Fruit fly (Drosophila melanogaster) whole organism, embryonic: ENCODE data around the gene Srpk79D.

Source experiments
- Aef1 ChIP-seq: fragments of 200-800 bp; sonication (Bioruptor generic); IDR thresholded peaks from 3 replicates; pipeline ENCODE4 v1.3.6; 2022; ENCODE audit warnings: missing biosample characterization, missing genetic modification characterization
- Asciz ChIP-seq: fragments of 200-800 bp; sonication (Bioruptor generic); optimal IDR thresholded peaks from 2 replicates; lab custom pipeline; 2017; ENCODE audit warnings: missing biosample characterization, mild to moderate bottlenecking, missing genetic modification characterization, missing genetic modification reagents
- CG10267 ChIP-seq: fragments of 200-800 bp; sonication (Bioruptor generic); optimal IDR thresholded peaks from 2 replicates; lab custom pipeline; 2018; ENCODE audit warnings: missing biosample characterization, mild to moderate bottlenecking, missing genetic modification characterization, moderate library complexity
- CG10979 ChIP-seq: fragments of 200-800 bp; sonication (Bioruptor generic); optimal IDR thresholded peaks from 2 replicates; lab custom pipeline; 2018; ENCODE audit warnings: missing biosample characterization, mild to moderate bottlenecking, missing genetic modification characterization, moderate library complexity
- CG11504 ChIP-seq: fragments of 200-800 bp; sonication (Bioruptor generic); optimal IDR thresholded peaks from 3 replicates; lab custom pipeline; 2019; ENCODE audit warnings: missing biosample characterization, mild to moderate bottlenecking, missing genetic modification characterization, moderate library complexity
- CG11696 ChIP-seq: fragments of 200-800 bp; sonication (Bioruptor generic); IDR thresholded peaks from 2 replicates; pipeline ENCODE4 v1.3.6; 2022; ENCODE audit warnings: missing biosample characterization, missing genetic modification characterization
- CG12071 ChIP-seq: fragments of 200-800 bp; sonication (Bioruptor generic); optimal IDR thresholded peaks from 3 replicates; lab custom pipeline; 2018; ENCODE audit warnings: missing biosample characterization, mild to moderate bottlenecking, missing genetic modification characterization
- CG12942 ChIP-seq: fragments of 200-800 bp; sonication (Bioruptor generic); optimal IDR thresholded peaks from 3 replicates; lab custom pipeline; 2016; ENCODE audit warnings: missing biosample characterization, missing genetic modification characterization
- CG14050 ChIP-seq: fragments of 200-800 bp; sonication (Bioruptor generic); IDR thresholded peaks from 3 replicates; pipeline ENCODE4 v1.3.6; 2022; ENCODE audit warnings: missing biosample characterization, missing genetic modification characterization
- CG15514 ChIP-seq: fragments of 200-800 bp; sonication (Bioruptor generic); optimal IDR thresholded peaks from 3 replicates; lab custom pipeline; 2017; ENCODE audit warnings: missing biosample characterization, missing genetic modification characterization, mild to moderate bottlenecking, moderate library complexity, missing genetic modification reagents
- CG18262 ChIP-seq: fragments of 200-800 bp; optimal IDR thresholded peaks from 3 replicates; lab custom pipeline; 2019; ENCODE audit warnings: missing biosample characterization, mild to moderate bottlenecking, missing genetic modification characterization, moderate library complexity
- CG2116 ChIP-seq: fragments of 200-800 bp; sonication (Bioruptor generic); optimal IDR thresholded peaks from 3 replicates; lab custom pipeline; 2018; ENCODE audit warnings: missing biosample characterization, mild to moderate bottlenecking, missing genetic modification characterization
- CG30403 ChIP-seq: fragments of 200-800 bp; sonication (Bioruptor generic); optimal IDR thresholded peaks from 3 replicates; lab custom pipeline; 2016; ENCODE audit warnings: missing biosample characterization, missing genetic modification characterization
- CG31224 ChIP-seq: fragments of 200-800 bp; sonication (Bioruptor generic); IDR thresholded peaks from 2 replicates; pipeline ENCODE4 v1.3.6; 2022; ENCODE audit warnings: missing biosample characterization, missing genetic modification characterization
- CG42726 ChIP-seq: fragments of 200-800 bp; sonication (Bioruptor generic); IDR thresholded peaks from 2 replicates; pipeline ENCODE4 v1.3.6; 2022; ENCODE audit warnings: missing biosample characterization, missing genetic modification characterization; ENCODE audit not compliant: partially characterized antibody
- CG4360 ChIP-seq: fragments of 200-800 bp; sonication (Bioruptor generic); IDR thresholded peaks from 2 replicates; pipeline ENCODE4 v1.3.6; 2022; ENCODE audit warnings: missing biosample characterization, missing genetic modification characterization
- CG7372 ChIP-seq: fragments of 200-800 bp; sonication (Bioruptor generic); IDR thresholded peaks from 2 replicates; pipeline ENCODE4 v1.3.6; 2022; ENCODE audit warnings: missing biosample characterization, missing genetic modification characterization
- CG7745 ChIP-seq: fragments of 200-800 bp; sonication (Bioruptor generic); optimal IDR thresholded peaks from 2 replicates; lab custom pipeline; 2018; ENCODE audit warnings: missing biosample characterization, mild to moderate bottlenecking, missing genetic modification characterization, moderate library complexity
- CG9797 ChIP-seq: fragments of 200-800 bp; sonication (Bioruptor generic); optimal IDR thresholded peaks from 3 replicates; lab custom pipeline; 2018; ENCODE audit warnings: missing biosample characterization, mild to moderate bottlenecking, missing genetic modification characterization
- D19A ChIP-seq: fragments of 200-800 bp; optimal IDR thresholded peaks from 3 replicates; lab custom pipeline; 2019; ENCODE audit warnings: missing biosample characterization, mild to moderate bottlenecking, missing genetic modification characterization, moderate library complexity
- Dek ChIP-seq: fragments of 200-800 bp; sonication (Bioruptor generic); optimal IDR thresholded peaks from 3 replicates; lab custom pipeline; 2019; ENCODE audit warnings: missing biosample characterization, mild to moderate bottlenecking, missing genetic modification characterization, moderate library complexity
- Ets65A ChIP-seq: fragments of 200-800 bp; sonication (Bioruptor generic); peaks from one replicate; lab custom pipeline; 2016; ENCODE audit warnings: missing biosample characterization, missing genetic modification characterization
- Ets97D ChIP-seq: fragments of 200-800 bp; sonication (Bioruptor generic); optimal IDR thresholded peaks from 3 replicates; lab custom pipeline; 2016; ENCODE audit warnings: missing biosample characterization, missing genetic modification characterization
- GATAe ChIP-seq: fragments of 200-800 bp; sonication (Bioruptor generic); conservative IDR thresholded peaks from 2 replicates; pipeline ENCODE4 v1.3.6; 2022; ENCODE audit warnings: missing biosample characterization, missing genetic modification characterization
- Hmr ChIP-seq: fragments of 200-800 bp; sonication (Bioruptor generic); optimal IDR thresholded peaks from 3 replicates; lab custom pipeline; 2017; ENCODE audit warnings: mild to moderate bottlenecking, missing biosample characterization, missing genetic modification reagents, missing genetic modification characterization
- Med ChIP-seq: fragments of 200-800 bp; sonication (Bioruptor generic); peaks from one replicate; lab custom pipeline; 2016; ENCODE audit warnings: missing biosample characterization, missing genetic modification characterization, mild to moderate bottlenecking, inconsistent platforms, moderate library complexity
- Meics ChIP-seq: fragments of 200-800 bp; sonication (Bioruptor generic); optimal IDR thresholded peaks from 2 replicates; lab custom pipeline; 2017; ENCODE audit warnings: missing biosample characterization, mild to moderate bottlenecking, missing genetic modification characterization
- NK7.1 ChIP-seq: fragments of 200-800 bp; sonication (Bioruptor generic); optimal IDR thresholded peaks from 3 replicates; lab custom pipeline; 2016; ENCODE audit warnings: missing biosample characterization, missing genetic modification characterization
- Nf-YC ChIP-seq: fragments of 200-800 bp; optimal IDR thresholded peaks from 3 replicates; lab custom pipeline; 2019; ENCODE audit warnings: missing biosample characterization, mild to moderate bottlenecking, missing genetic modification characterization, moderate library complexity
- PHDP ChIP-seq: fragments of 200-800 bp; sonication (Bioruptor generic); optimal IDR thresholded peaks from 3 replicates; lab custom pipeline; 2018; ENCODE audit warnings: missing biosample characterization, mild to moderate bottlenecking, missing genetic modification characterization, moderate library complexity
- Trl ChIP-seq, 3 experiments: fragments of >200 bp in 2 of 3; fragments of 200-800 bp in 1 of 3; sonication (Bioruptor generic) in 1 of 3; optimal IDR thresholded peaks; 2 replicates in 1 of 3; 3 replicates in 2 of 3; lab custom pipeline; 2016 to 2017; ENCODE audit warnings: missing biosample characterization in 1 of 3, missing genetic modification characterization in 1 of 3
- Xrp1 ChIP-seq: fragments of 200-800 bp; sonication (Bioruptor generic); IDR thresholded peaks from 2 replicates; pipeline ENCODE4 v1.3.6; 2022; ENCODE audit warnings: missing biosample characterization, missing genetic modification characterization
- az2 ChIP-seq: fragments of 200-800 bp; sonication (Bioruptor generic); optimal IDR thresholded peaks from 3 replicates; lab custom pipeline; 2016; ENCODE audit warnings: missing biosample characterization, missing genetic modification characterization
- cato ChIP-seq: fragments of 200-800 bp; sonication (Bioruptor generic); optimal IDR thresholded peaks from 2 replicates; lab custom pipeline; 2016; ENCODE audit warnings: missing biosample characterization, missing genetic modification characterization, borderline replicate concordance
- ci ChIP-seq: fragments of 200-800 bp; sonication (Bioruptor generic); IDR thresholded peaks from 3 replicates; pipeline ENCODE4 v1.3.6; 2022; ENCODE audit warnings: missing biosample characterization, missing genetic modification characterization
- da ChIP-seq: fragments of 200-800 bp; sonication (Bioruptor generic); optimal IDR thresholded peaks from 2 replicates; lab custom pipeline; 2016; ENCODE audit warnings: missing biosample characterization, missing genetic modification characterization
- dysf ChIP-seq: fragments of 200-800 bp; sonication (Bioruptor generic); IDR thresholded peaks from 3 replicates; pipeline ENCODE4 v1.3.6; 2022; ENCODE audit warnings: missing biosample characterization, missing genetic modification characterization
- grn ChIP-seq: fragments of 200-800 bp; sonication (Bioruptor generic); optimal IDR thresholded peaks from 3 replicates; lab custom pipeline; 2017; ENCODE audit warnings: missing biosample characterization, missing genetic modification characterization
- inv ChIP-seq: fragments of 200-800 bp; sonication (Bioruptor generic); IDR thresholded peaks from 2 replicates; pipeline ENCODE4 v1.3.6; 2022; ENCODE audit warnings: missing biosample characterization, missing genetic modification characterization; ENCODE audit not compliant: partially characterized antibody
- ken ChIP-seq: fragments of 200-800 bp; sonication (Bioruptor generic); IDR thresholded peaks from 3 replicates; pipeline ENCODE4 v1.3.6; 2022; ENCODE audit warnings: missing biosample characterization, missing genetic modification characterization
- knrl ChIP-seq: fragments of 200-800 bp; sonication (Bioruptor generic); IDR thresholded peaks from 3 replicates; pipeline ENCODE4 v1.3.6; 2022; ENCODE audit warnings: missing biosample characterization, missing genetic modification characterization; ENCODE audit not compliant: partially characterized antibody
- nerfin-2 ChIP-seq: fragments of 200-800 bp; sonication (Bioruptor generic); IDR thresholded peaks from 2 replicates; pipeline ENCODE4 v1.3.6; 2022; ENCODE audit warnings: missing biosample characterization, missing genetic modification characterization; ENCODE audit not compliant: partially characterized antibody
- org-1 ChIP-seq: fragments of 200-800 bp; sonication (Bioruptor generic); optimal IDR thresholded peaks from 2 replicates; lab custom pipeline; 2017; ENCODE audit warnings: missing biosample characterization, missing genetic modification characterization
- otp ChIP-seq: fragments of 200-800 bp; sonication (Bioruptor generic); IDR thresholded peaks from 3 replicates; pipeline ENCODE4, ENCODE4 v1.3.6; 2022; ENCODE audit warnings: missing biosample characterization, missing genetic modification characterization
- pzg ChIP-seq: fragments of 200-800 bp; sonication (Bioruptor generic); optimal IDR thresholded peaks from 3 replicates; lab custom pipeline; 2018; ENCODE audit warnings: missing biosample characterization, mild to moderate bottlenecking, missing genetic modification characterization, moderate library complexity
- repo ChIP-seq: fragments of 200-800 bp; sonication (Bioruptor generic); optimal IDR thresholded peaks from 2 replicates; lab custom pipeline; 2016; ENCODE audit warnings: missing biosample characterization, missing genetic modification characterization
- shn ChIP-seq: fragments of 200-800 bp; sonication (Bioruptor generic); optimal IDR thresholded peaks from 3 replicates; lab custom pipeline; 2016; ENCODE audit warnings: missing biosample characterization, missing genetic modification characterization
- sqz ChIP-seq: fragments of 200-800 bp; sonication (Bioruptor generic); optimal IDR thresholded peaks from 3 replicates; lab custom pipeline; 2018; ENCODE audit warnings: missing biosample characterization, mild to moderate bottlenecking, missing genetic modification characterization
- vfl ChIP-seq: fragments of 200-800 bp; sonication (Bioruptor generic); optimal IDR thresholded peaks from 2 replicates; lab custom pipeline; 2016; ENCODE audit warnings: missing biosample characterization, missing genetic modification characterization
- wek ChIP-seq: fragments of 200-800 bp; sonication (Bioruptor generic); optimal IDR thresholded peaks from 3 replicates; lab custom pipeline; 2018; ENCODE audit warnings: missing biosample characterization, mild to moderate bottlenecking, missing genetic modification characterization, moderate library complexity

Gene Srpk79D

dm6 chr3L:22273529-22274301 lies at the start of gene Srpk79D (continued):
- no peak for TF ChIP-seq inv
- TF ChIP-seq CG10267 (tag; lab: Kevin White, UChicago): no peak
- no peak for TF ChIP-seq grn (GFP tag; lab: Kevin White, UChicago)
- peak; percentile 8 for TF ChIP-seq CG11504 (tag; lab: Kevin White, UChicago)
- no peak for TF ChIP-seq GATAe (GFP tag; lab: Robert Waterston, UW)
- TF ChIP-seq Asciz: no peak
- no peak for TF ChIP-seq nerfin-2 (GFP tag; lab: Robert Waterston, UW)
- TF ChIP-seq CG4360 (GFP tag; lab: Robert Waterston, UW): no peak
- peak; percentile 94 for TF ChIP-seq D19A (tag; lab: Kevin White, UChicago)
- TF ChIP-seq PHDP (tag; lab: Kevin White, UChicago): no peak
- no peak for TF ChIP-seq vfl (GFP tag; lab: Kevin White, UChicago)
- no peak for TF ChIP-seq Aef1
- TF ChIP-seq ci: peak; percentile 59; the same call in 1 of the 3 replicates
- TF ChIP-seq NK7.1 (GFP tag; lab: Kevin White, UChicago): no peak
- no peak for TF ChIP-seq CG12942 (GFP tag; lab: Kevin White, UChicago)
- TF ChIP-seq Dek (tag; lab: Kevin White, UChicago): no peak
- no peak for TF ChIP-seq CG11696 (GFP tag; lab: Robert Waterston, UW)
- no peak for TF ChIP-seq Trl (optimal IDR thresholded peaks at IDR 0.05; lab: Kevin White, UChicago)
- no peak for TF ChIP-seq Trl (GFP tag; optimal IDR thresholded peaks at IDR 0.05; lab: Kevin White, UChicago)
- TF ChIP-seq CG7372: no peak
- TF ChIP-seq wek (GFP tag; lab: Kevin White, UChicago): no peak
- no peak for TF ChIP-seq org-1
- peak; percentile 24; the same call in 1 of the 2 replicates for TF ChIP-seq Xrp1
- no peak for TF ChIP-seq Meics
- peak; percentile 96 for TF ChIP-seq CG15514 (GFP tag; lab: Kevin White, UChicago)
- no peak for TF ChIP-seq repo
- TF ChIP-seq Nf-YC (tag; lab: Kevin White, UChicago): no peak
- no peak for TF ChIP-seq Ets97D
- TF ChIP-seq otp (GFP tag; lab: Robert Waterston, UW): no peak
- no peak for TF ChIP-seq knrl (GFP tag; lab: Robert Waterston, UW)
- no peak for TF ChIP-seq CG12071 (GFP tag; lab: Kevin White, UChicago)
- no peak for TF ChIP-seq CG2116
- TF ChIP-seq shn (GFP tag; lab: Kevin White, UChicago): no peak
- TF ChIP-seq CG31224 (GFP tag; lab: Robert Waterston, UW): no peak
- TF ChIP-seq, all 482 proteins: peak for 17

dm6 chr3L:22237658-22238057 lies 36.1 kb upstream of the Srpk79D start:
- TF ChIP-seq CG9797 (no peak), Med (GFP tag; lab: Kevin White, UChicago) (no peak), ken (GFP tag; lab: Robert Waterston, UW) (no peak), CG7745 (tag; lab: Kevin White, UChicago) (peak; percentile 69), CG42726 (no peak), Hmr (GFP tag; lab: Kevin White, UChicago) (no peak), da (no peak), CG30403 (GFP tag; lab: Kevin White, UChicago) (no peak), sqz (GFP tag; lab: Kevin White, UChicago) (no peak), CG14050 (GFP tag; lab: Robert Waterston, UW) (no peak), nerfin-2 (GFP tag; lab: Robert Waterston, UW) (no peak), CG10979 (tag; lab: Kevin White, UChicago) (no peak), Ets97D (no peak), cato (no peak), CG18262 (tag; lab: Kevin White, UChicago) (no peak), pzg (GFP tag; lab: Kevin White, UChicago) (no peak), az2 (GFP tag; lab: Kevin White, UChicago) (no peak), dysf (GFP tag; lab: Robert Waterston, UW) (no peak), Ets65A (peak; percentile 88), PHDP (tag; lab: Kevin White, UChicago) (no peak)
